Worm (Caenorhabditis elegans): ENCODE results near the gene myo-6.

- TF ChIP-seq tbx-11 (GFP tag; IDR thresholded peaks at IDR 0.05) (no peak), hnd-1 (tag; optimal IDR thresholded peaks at IDR 0.05) (no peak), F13C5.2 (tag; optimal IDR thresholded peaks at IDR 0.05) (no peak), flt-1 (GFP tag; IDR thresholded peaks at IDR 0.05) (no peak), sea-1 (GFP tag; conservative IDR thresholded peaks at IDR 0.05) (no peak), pes-1 (GFP tag; IDR thresholded peaks at IDR 0.05) (no peak), ama-1 (optimal IDR thresholded peaks at IDR 0.05) (no peak), B0310.2 (tag; optimal IDR thresholded peaks at IDR 0.05) (no peak), ets-7 (tag; optimal IDR thresholded peaks at IDR 0.05) (no peak), hmbx-1 (tag; optimal IDR thresholded peaks at IDR 0.05) (no peak), ceh-36 (tag; optimal IDR thresholded peaks at IDR 0.05) (no peak), tra-4 (tag; optimal IDR thresholded peaks at IDR 0.05) (no peak)
These were observed 28.7 kb upstream of the myo-6 start for ce11 chrIII:13380881-13381280.

All from whole organism, early embryonic.